Worm (Caenorhabditis elegans) whole organism, mixed stage, embryonic: Measurements from ENCODE around the gene F07G11.4.

Experiments
- blmp-1 ChIP-seq: fragments of 150-350 bp; optimal IDR thresholded peaks from 2 replicates; lab custom pipeline; 2014; ENCODE audit warnings: missing biosample characterization, missing genetic modification characterization
- ceh-39 ChIP-seq: fragments of 150-350 bp; optimal IDR thresholded peaks from 2 replicates; lab custom pipeline; 2014; ENCODE audit warnings: missing biosample characterization, missing genetic modification characterization
- ceh-43 ChIP-seq: fragments of 200-800 bp; sonication (Bioruptor generic); optimal IDR thresholded peaks from 2 replicates; lab custom pipeline; 2018; ENCODE audit warnings: mild to moderate bottlenecking, missing genetic modification characterization, moderate library complexity, missing compliant biosample characterization
- ces-1 ChIP-seq: fragments of 150-350 bp; optimal IDR thresholded peaks from 2 replicates; lab custom pipeline; 2014; ENCODE audit warnings: missing biosample characterization, missing genetic modification reagents, missing genetic modification characterization
- cnd-1 ChIP-seq: fragments of 200-800 bp; sonication (Bioruptor generic); optimal IDR thresholded peaks from 2 replicates; lab custom pipeline; 2018; ENCODE audit warnings: mild to moderate bottlenecking, missing genetic modification characterization, missing compliant biosample characterization
- drap-1 ChIP-seq: fragments of 200-800 bp; sonication (Bioruptor generic); optimal IDR thresholded peaks from 3 replicates; lab custom pipeline; 2018; ENCODE audit warnings: mild to moderate bottlenecking, missing genetic modification characterization, missing compliant biosample characterization
- elt-1 ChIP-seq: sonication (generic microtip); optimal IDR thresholded peaks from 2 replicates; lab custom pipeline; 2017; ENCODE audit warnings: missing genetic modification characterization, mild to moderate bottlenecking, missing compliant biosample characterization, antibody characterized with exemption, moderate library complexity, borderline replicate concordance; ENCODE audit not compliant: insufficient read depth
- elt-3 ChIP-seq: fragments of 150-350 bp; optimal IDR thresholded peaks from 2 replicates; lab custom pipeline; 2014; ENCODE audit warnings: missing biosample characterization, missing genetic modification characterization
- flh-1 ChIP-seq: fragments of 200-800 bp; sonication (Bioruptor generic); optimal IDR thresholded peaks from 2 replicates; lab custom pipeline; 2018; ENCODE audit warnings: mild to moderate bottlenecking, missing genetic modification characterization, moderate library complexity, missing compliant biosample characterization
- hlh-1 ChIP-seq: fragments of 150-350 bp; optimal IDR thresholded peaks from 2 replicates; lab custom pipeline; 2014; ENCODE audit warnings: missing biosample characterization, missing genetic modification reagents, missing genetic modification characterization
- lin-13 ChIP-seq: fragments of 150-350 bp; optimal IDR thresholded peaks from 2 replicates; lab custom pipeline; 2014; ENCODE audit warnings: missing biosample characterization, missing genetic modification characterization
- lsy-2 ChIP-seq: fragments of 150-350 bp; optimal IDR thresholded peaks from 2 replicates; lab custom pipeline; 2014; ENCODE audit warnings: missing biosample characterization, missing genetic modification characterization
- mep-1 ChIP-seq: fragments of 150-350 bp; optimal IDR thresholded peaks from 2 replicates; lab custom pipeline; 2017; ENCODE audit warnings: missing biosample characterization, missing genetic modification reagents, missing genetic modification characterization, inconsistent platforms
- mls-2 ChIP-seq: sonication (generic microtip); optimal IDR thresholded peaks from 2 replicates; lab custom pipeline; 2016; ENCODE audit warnings: mild to moderate bottlenecking, missing genetic modification characterization, moderate library complexity, missing compliant biosample characterization
- nhr-12 ChIP-seq: fragments of 150-350 bp; optimal IDR thresholded peaks from 2 replicates; lab custom pipeline; 2014; ENCODE audit warnings: missing biosample characterization, missing genetic modification characterization
- nhr-237 ChIP-seq: fragments of 150-350 bp; optimal IDR thresholded peaks from 2 replicates; lab custom pipeline; 2014; ENCODE audit warnings: missing biosample characterization, missing genetic modification characterization
- nhr-28 ChIP-seq: fragments of 150-350 bp; optimal IDR thresholded peaks from 2 replicates; lab custom pipeline; 2014; ENCODE audit warnings: missing biosample characterization, missing genetic modification characterization
- nhr-76 ChIP-seq: sonication (generic microtip); optimal IDR thresholded peaks from 2 replicates; lab custom pipeline; 2017; ENCODE audit warnings: missing biosample characterization, missing genetic modification characterization
- sem-2 ChIP-seq: fragments of 200-800 bp; sonication (Bioruptor generic); optimal IDR thresholded peaks from 2 replicates; lab custom pipeline; 2018; ENCODE audit warnings: mild to moderate bottlenecking, missing genetic modification characterization, missing compliant biosample characterization
- snpc-4 ChIP-seq: fragments of 150-350 bp; optimal IDR thresholded peaks from 2 replicates; lab custom pipeline; 2014; ENCODE audit warnings: missing biosample characterization, missing genetic modification characterization
- sptf-1 ChIP-seq: sonication (generic microtip); optimal IDR thresholded peaks from 2 replicates; lab custom pipeline; 2017; ENCODE audit warnings: mild to moderate bottlenecking, missing genetic modification characterization, moderate library complexity, missing compliant biosample characterization
- tbx-8 ChIP-seq: fragments of 200-800 bp; sonication (Bioruptor generic); optimal IDR thresholded peaks from 2 replicates; lab custom pipeline; 2018; ENCODE audit warnings: mild to moderate bottlenecking, missing genetic modification characterization, moderate library complexity, missing compliant biosample characterization
- unc-120 ChIP-seq: sonication (generic microtip); optimal IDR thresholded peaks from 2 replicates; lab custom pipeline; 2017; ENCODE audit warnings: missing genetic modification characterization, missing compliant biosample characterization; ENCODE audit not compliant: poor library complexity, severe bottlenecking
- unc-39 ChIP-seq: fragments of 150-350 bp; optimal IDR thresholded peaks from 2 replicates; lab custom pipeline; 2014; ENCODE audit warnings: missing biosample characterization, missing genetic modification characterization
- unc-62 ChIP-seq: fragments of 150-350 bp; optimal IDR thresholded peaks from 2 replicates; lab custom pipeline; 2014; ENCODE audit warnings: missing biosample characterization, missing genetic modification reagents, missing genetic modification characterization
- zip-8 ChIP-seq: fragments of 150-350 bp; optimal IDR thresholded peaks from 2 replicates; lab custom pipeline; 2014; ENCODE audit warnings: missing biosample characterization, missing genetic modification characterization

The F07G11.4 gene

DNA sequence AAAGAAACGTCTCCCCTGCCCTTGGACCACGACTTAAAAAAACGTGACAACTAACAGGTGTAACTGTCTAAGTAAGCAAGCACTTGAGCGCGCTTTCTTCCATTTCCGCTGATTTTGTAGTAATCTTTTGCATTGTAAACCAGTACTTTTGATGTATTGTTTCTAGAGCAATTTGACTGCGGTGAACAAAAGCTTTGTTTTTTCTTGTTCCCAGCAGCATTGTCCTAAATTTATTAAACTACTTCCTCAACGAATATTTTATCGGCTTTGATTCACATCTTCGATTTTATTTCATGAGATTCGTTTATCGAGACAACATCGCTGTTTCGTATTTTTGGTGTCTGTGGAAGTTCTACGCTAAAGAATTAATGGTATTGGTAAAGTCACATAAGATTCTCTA, 6.5 kb downstream of the F07G11.4 start, which contains the start of gene C13A2.1:
Gene C13A2.1, plus strand, starts transcription at position 301 of the 400 bp plus-strand sequence.
- TF ChIP-seq ces-1 (GFP tag; lab: Kevin White, UChicago) = no peak
- TF ChIP-seq nhr-76 = no peak
- TF ChIP-seq sem-2 = no peak
- no peak for TF ChIP-seq cnd-1 (tag; lab: Kevin White, UChicago)
- no peak for TF ChIP-seq unc-120 (tag; lab: Kevin White, UChicago)

DNA sequence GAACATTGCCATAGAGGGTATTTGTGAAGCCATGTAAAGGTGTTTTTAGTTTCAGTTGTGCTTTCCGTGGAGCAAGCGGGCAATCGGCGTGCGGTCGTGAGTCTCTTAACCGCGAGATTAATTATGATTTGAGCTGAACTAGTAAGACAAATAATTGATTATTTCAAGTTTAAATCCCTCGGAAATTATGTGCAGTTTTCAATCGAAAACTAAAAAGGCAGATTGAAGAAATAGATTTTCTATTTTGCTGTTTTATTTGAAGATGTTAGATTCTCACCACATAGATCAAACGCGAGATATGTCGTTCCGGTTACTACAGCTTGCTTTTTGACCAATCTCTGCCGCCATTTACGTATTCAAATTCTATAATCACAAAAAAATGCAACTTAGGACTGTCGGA, 13.1 kb downstream of the F07G11.4 start, which contains the start of gene C13A2.3:
Gene C13A2.3, plus strand, starts transcription at position 301 of the 400 bp plus-strand sequence.
- TF ChIP-seq nhr-12 (tag; lab: Kevin White, UChicago) (no peak), nhr-237 (tag; lab: Kevin White, UChicago) (no peak), ceh-39 (tag; lab: Kevin White, UChicago) (no peak), sptf-1 (tag; lab: Kevin White, UChicago) (no peak)

DNA sequence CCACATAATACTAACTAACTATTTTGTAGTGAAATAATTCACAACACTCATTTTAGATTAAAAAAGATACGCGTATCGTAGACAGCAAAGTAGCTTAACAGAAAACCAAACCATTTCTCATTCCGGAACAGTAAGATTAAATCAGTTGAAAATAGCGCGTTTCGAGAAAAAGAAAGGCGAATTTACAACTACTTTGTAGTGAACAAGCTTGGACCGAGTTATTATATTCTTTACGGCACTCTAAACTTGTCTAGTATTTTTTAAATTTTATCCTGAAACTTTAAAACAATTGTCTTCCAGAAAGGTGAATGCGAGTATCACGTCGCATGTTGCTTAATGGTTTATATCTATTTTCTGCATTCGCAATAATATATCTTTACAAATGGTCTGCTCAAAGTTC, 16.1 kb downstream of the F07G11.4 start, which contains the start of gene C13A2.4:
Gene C13A2.4, plus strand, starts transcription at position 301 of the 400 bp plus-strand sequence.
- TF ChIP-seq sem-2 (no peak), tbx-8 (GFP tag; lab: Kevin White, UChicago) (no peak), nhr-76 (no peak), blmp-1 (tag; lab: Kevin White, UChicago) (no peak), flh-1 (GFP tag; lab: Kevin White, UChicago) (no peak), mep-1 (tag; lab: Kevin White, UChicago) (no peak), elt-3 (no peak), unc-39 (tag; lab: Kevin White, UChicago) (no peak)

DNA sequence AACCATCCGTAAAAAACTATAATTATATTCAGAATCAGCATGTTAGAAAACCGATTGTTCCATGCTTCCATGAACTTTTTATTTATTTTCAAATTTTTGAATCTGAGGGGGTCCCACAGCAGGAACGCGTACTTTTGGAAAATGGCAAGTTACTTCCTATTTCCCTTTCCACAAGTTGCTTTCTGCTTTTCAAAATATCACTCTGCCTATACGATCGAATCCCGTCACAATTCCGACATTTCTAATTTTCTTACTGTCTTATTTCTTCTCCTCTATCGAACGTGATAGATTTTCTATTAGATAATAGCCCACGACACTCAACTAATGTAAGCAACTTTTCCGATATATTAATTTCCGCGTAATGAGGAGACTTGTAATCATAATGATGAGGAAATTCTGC, 19.7 kb downstream of the F07G11.4 start, which contains the start of gene C13A2.5:
Gene C13A2.5, plus strand, starts transcription at position 301 of the 400 bp plus-strand sequence.
- TF ChIP-seq nhr-76 = no peak
- no peak for TF ChIP-seq mep-1 (tag; lab: Kevin White, UChicago)
- no peak for TF ChIP-seq nhr-237 (tag; lab: Kevin White, UChicago)
- no peak for TF ChIP-seq zip-8 (tag; lab: Kevin White, UChicago)
- TF ChIP-seq sem-2 = no peak
- TF ChIP-seq ces-1 (GFP tag; lab: Kevin White, UChicago) = no peak
- TF ChIP-seq lin-13 (tag; lab: Kevin White, UChicago) = no peak
- TF ChIP-seq nhr-28 (tag; lab: Kevin White, UChicago) = no peak
- TF ChIP-seq hlh-1 = no peak
- no peak for TF ChIP-seq elt-3
- no peak for TF ChIP-seq snpc-4 (tag; lab: Kevin White, UChicago)
- no peak for TF ChIP-seq unc-120 (tag; lab: Kevin White, UChicago)
- no peak for TF ChIP-seq sptf-1 (tag; lab: Kevin White, UChicago)
- no peak for TF ChIP-seq mls-2 (tag; lab: Kevin White, UChicago)
- no peak for TF ChIP-seq drap-1 (GFP tag; lab: Kevin White, UChicago)
- no peak for TF ChIP-seq cnd-1 (tag; lab: Kevin White, UChicago)
- no peak for TF ChIP-seq unc-62 (GFP tag; lab: Kevin White, UChicago)

DNA sequence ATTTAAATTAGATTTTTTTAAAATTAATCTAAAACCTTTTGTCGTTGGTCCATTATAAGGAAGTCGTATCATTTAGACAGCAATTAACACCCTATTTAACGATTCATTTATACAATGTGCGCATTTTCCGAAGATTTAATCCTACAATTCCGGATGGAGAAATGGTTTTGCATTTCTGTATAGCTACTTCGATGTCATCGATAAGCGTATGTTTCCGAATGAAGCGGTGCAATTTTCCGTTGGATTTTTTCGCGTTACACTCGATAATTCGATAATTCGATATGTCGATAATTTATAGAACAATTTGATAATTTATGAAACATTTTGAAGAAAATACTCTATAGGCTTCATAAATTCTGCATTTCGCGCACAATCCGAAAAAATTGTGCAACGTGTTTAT, 20.2 kb downstream of the F07G11.4 start, which contains the start of gene C13A2.10:
Gene C13A2.10, minus strand, starts transcription at position 101 of the 400 bp plus-strand sequence.
- no peak for TF ChIP-seq ceh-43 (GFP tag; lab: Kevin White, UChicago)
- no peak for TF ChIP-seq unc-62 (GFP tag; lab: Kevin White, UChicago)
- TF ChIP-seq lin-13 (tag; lab: Kevin White, UChicago) = no peak
- TF ChIP-seq sptf-1 (tag; lab: Kevin White, UChicago) = no peak
- no peak for TF ChIP-seq elt-1 (tag; lab: Kevin White, UChicago)
- TF ChIP-seq ces-1 (GFP tag; lab: Kevin White, UChicago) = no peak

DNA sequence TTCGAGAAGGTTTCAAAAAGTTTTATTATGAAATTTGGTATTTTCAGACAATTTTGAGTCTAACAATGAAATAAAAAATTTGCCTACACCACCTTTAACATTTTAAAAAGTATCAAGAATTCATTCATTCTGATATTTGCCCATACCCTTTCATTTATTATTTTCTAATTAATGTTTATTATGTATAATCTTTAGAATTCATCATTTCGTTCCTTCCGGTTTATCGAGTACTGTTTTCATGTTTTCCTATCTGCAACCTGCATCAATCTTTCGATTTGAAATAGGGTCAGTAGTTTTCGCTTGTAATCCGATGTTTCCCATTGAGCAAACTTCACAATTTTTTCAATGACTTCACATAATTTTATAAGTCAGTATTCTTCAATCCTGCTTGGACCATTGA, 25.8 kb downstream of the F07G11.4 start, which contains the start of gene C13A2.6:
Gene C13A2.6, plus strand, starts transcription at position 301 of the 400 bp plus-strand sequence.
- TF ChIP-seq mls-2 (tag; lab: Kevin White, UChicago) = no peak
- no peak for TF ChIP-seq snpc-4 (tag; lab: Kevin White, UChicago)
- TF ChIP-seq drap-1 (GFP tag; lab: Kevin White, UChicago) = no peak
- no peak for TF ChIP-seq nhr-28 (tag; lab: Kevin White, UChicago)
- TF ChIP-seq mep-1 (tag; lab: Kevin White, UChicago) = no peak
- no peak for TF ChIP-seq flh-1 (GFP tag; lab: Kevin White, UChicago)
- no peak for TF ChIP-seq sptf-1 (tag; lab: Kevin White, UChicago)
- no peak for TF ChIP-seq lsy-2 (tag; lab: Kevin White, UChicago)
- no peak for TF ChIP-seq elt-1 (tag; lab: Kevin White, UChicago)
